Fruit fly (Drosophila melanogaster) whole organism, embryonic: ENCODE results near the gene ND-39.

ENCODE experiments used
- Adf1 ChIP-seq: fragments of 200-800 bp; sonication (Bioruptor generic); IDR thresholded peaks from 2 replicates; pipeline ENCODE4 v1.3.6; 2022; ENCODE audit warnings: missing biosample characterization, missing genetic modification characterization
- BtbVII ChIP-seq: fragments of 200-800 bp; sonication (Bioruptor generic); optimal IDR thresholded peaks from 3 replicates; lab custom pipeline; 2017; ENCODE audit warnings: missing biosample characterization, mild to moderate bottlenecking, missing genetic modification characterization
- CG10209 ChIP-seq: fragments of 200-800 bp; sonication (Bioruptor generic); optimal IDR thresholded peaks from 3 replicates; lab custom pipeline; 2017; ENCODE audit warnings: missing biosample characterization, mild to moderate bottlenecking, missing genetic modification characterization, missing genetic modification reagents
- CG10267 ChIP-seq: fragments of 200-800 bp; sonication (Bioruptor generic); optimal IDR thresholded peaks from 2 replicates; lab custom pipeline; 2018; ENCODE audit warnings: missing biosample characterization, mild to moderate bottlenecking, missing genetic modification characterization, moderate library complexity
- CG10462 ChIP-seq: fragments of 200-800 bp; sonication (Bioruptor generic); optimal IDR thresholded peaks from 2 replicates; lab custom pipeline; 2016; ENCODE audit warnings: missing biosample characterization, missing genetic modification characterization
- CG11695 ChIP-seq: fragments of 200-800 bp; sonication (Bioruptor generic); IDR thresholded peaks from 3 replicates; pipeline ENCODE4 v1.3.6; 2022; ENCODE audit warnings: missing biosample characterization, missing genetic modification characterization
- CG12071 ChIP-seq: fragments of 200-800 bp; sonication (Bioruptor generic); optimal IDR thresholded peaks from 3 replicates; lab custom pipeline; 2018; ENCODE audit warnings: missing biosample characterization, mild to moderate bottlenecking, missing genetic modification characterization
- CG12299 ChIP-seq: fragments of 200-800 bp; sonication (Bioruptor generic); optimal IDR thresholded peaks from 2 replicates; lab custom pipeline; 2018; ENCODE audit warnings: missing biosample characterization, mild to moderate bottlenecking, missing genetic modification characterization
- CG12391 ChIP-seq: fragments of 200-800 bp; sonication (Bioruptor generic); optimal IDR thresholded peaks from 3 replicates; lab custom pipeline; 2018; ENCODE audit warnings: missing biosample characterization, mild to moderate bottlenecking, missing genetic modification characterization, moderate library complexity
- CG12659 ChIP-seq: fragments of 200-800 bp; sonication (Bioruptor generic); optimal IDR thresholded peaks from 3 replicates; lab custom pipeline; 2017; ENCODE audit warnings: mild to moderate bottlenecking, missing biosample characterization, missing genetic modification reagents, missing genetic modification characterization
- CG1647 ChIP-seq: fragments of 200-800 bp; sonication (Bioruptor generic); optimal IDR thresholded peaks from 3 replicates; lab custom pipeline; 2016; ENCODE audit warnings: missing biosample characterization, missing genetic modification characterization
- CG17359 ChIP-seq: fragments of 200-800 bp; sonication (Bioruptor generic); optimal IDR thresholded peaks from 3 replicates; lab custom pipeline; 2018; ENCODE audit warnings: missing biosample characterization, mild to moderate bottlenecking, missing genetic modification characterization, moderate library complexity
- CG17385 ChIP-seq: fragments of 200-800 bp; sonication (Bioruptor generic); optimal IDR thresholded peaks from 3 replicates; lab custom pipeline; 2018; ENCODE audit warnings: missing biosample characterization, mild to moderate bottlenecking, missing genetic modification characterization
- CG18764 ChIP-seq: fragments of 200-800 bp; sonication (Bioruptor generic); optimal IDR thresholded peaks from 3 replicates; lab custom pipeline; 2016; ENCODE audit warnings: missing biosample characterization, missing genetic modification characterization
- CG2712 ChIP-seq: fragments of 200-800 bp; optimal IDR thresholded peaks from 3 replicates; lab custom pipeline; 2019; ENCODE audit warnings: missing biosample characterization, mild to moderate bottlenecking, missing genetic modification characterization, moderate library complexity
- CG6683 ChIP-seq: fragments of 200-800 bp; sonication (Bioruptor generic); optimal IDR thresholded peaks from 2 replicates; lab custom pipeline; 2017; ENCODE audit warnings: missing biosample characterization, mild to moderate bottlenecking, missing genetic modification characterization, missing genetic modification reagents
- CG6854 ChIP-seq: fragments of 200-800 bp; sonication (Bioruptor generic); optimal IDR thresholded peaks from 3 replicates; lab custom pipeline; 2017; ENCODE audit warnings: missing biosample characterization, mild to moderate bottlenecking, missing genetic modification characterization
- CG7745 ChIP-seq: fragments of 200-800 bp; sonication (Bioruptor generic); optimal IDR thresholded peaks from 2 replicates; lab custom pipeline; 2018; ENCODE audit warnings: missing biosample characterization, mild to moderate bottlenecking, missing genetic modification characterization, moderate library complexity
- CG9817 ChIP-seq: fragments of 200-800 bp; sonication (Bioruptor generic); optimal IDR thresholded peaks from 2 replicates; lab custom pipeline; 2018; ENCODE audit warnings: missing biosample characterization, mild to moderate bottlenecking, missing genetic modification characterization, moderate library complexity
- CrebB ChIP-seq: fragments of 200-800 bp; sonication (Bioruptor generic); optimal IDR thresholded peaks from 3 replicates; lab custom pipeline; 2018; ENCODE audit warnings: missing biosample characterization, mild to moderate bottlenecking, missing genetic modification characterization
- D19B ChIP-seq: fragments of 200-800 bp; sonication (Bioruptor generic); optimal IDR thresholded peaks from 2 replicates; lab custom pipeline; 2017; ENCODE audit warnings: missing biosample characterization, mild to moderate bottlenecking, missing genetic modification characterization
- Fer3 ChIP-seq: fragments of 200-800 bp; sonication (Bioruptor generic); optimal IDR thresholded peaks from 2 replicates; lab custom pipeline; 2018; ENCODE audit warnings: missing biosample characterization, mild to moderate bottlenecking, missing genetic modification characterization, moderate library complexity
- Hmr ChIP-seq: fragments of 200-800 bp; sonication (Bioruptor generic); optimal IDR thresholded peaks from 3 replicates; lab custom pipeline; 2017; ENCODE audit warnings: mild to moderate bottlenecking, missing biosample characterization, missing genetic modification reagents, missing genetic modification characterization
- Meics ChIP-seq: fragments of 200-800 bp; sonication (Bioruptor generic); optimal IDR thresholded peaks from 2 replicates; lab custom pipeline; 2017; ENCODE audit warnings: missing biosample characterization, mild to moderate bottlenecking, missing genetic modification characterization
- NK7.1 ChIP-seq: fragments of 200-800 bp; sonication (Bioruptor generic); optimal IDR thresholded peaks from 3 replicates; lab custom pipeline; 2016; ENCODE audit warnings: missing biosample characterization, missing genetic modification characterization
- Nf-YB ChIP-seq: fragments of 200-800 bp; sonication (Bioruptor generic); optimal IDR thresholded peaks from 3 replicates; lab custom pipeline; 2019; ENCODE audit warnings: missing biosample characterization, mild to moderate bottlenecking, missing genetic modification characterization, moderate library complexity
- Oli ChIP-seq: fragments of 200-800 bp; sonication (Bioruptor generic); optimal IDR thresholded peaks from 2 replicates; lab custom pipeline; 2018; ENCODE audit warnings: missing biosample characterization, mild to moderate bottlenecking, missing genetic modification characterization, moderate library complexity
- Vsx1 ChIP-seq: fragments of 200-800 bp; sonication (Bioruptor generic); optimal IDR thresholded peaks from 2 replicates; lab custom pipeline; 2017; ENCODE audit warnings: missing biosample characterization, mild to moderate bottlenecking, missing genetic modification characterization, missing genetic modification reagents
- Xrp1 ChIP-seq: fragments of 200-800 bp; sonication (Bioruptor generic); IDR thresholded peaks from 2 replicates; pipeline ENCODE4 v1.3.6; 2022; ENCODE audit warnings: missing biosample characterization, missing genetic modification characterization
- ara ChIP-seq: fragments of 200-800 bp; sonication (Bioruptor generic); IDR thresholded peaks from 2 replicates; pipeline ENCODE4 v1.3.6; 2022; ENCODE audit warnings: missing biosample characterization, missing genetic modification characterization
- bsh ChIP-seq, 2 experiments: fragments of 200-800 bp; sonication (Bioruptor generic); optimal IDR thresholded peaks; 2 replicates each; lab custom pipeline; 2017 to 2018; ENCODE audit warnings: mild to moderate bottlenecking in 2 of 2, missing biosample characterization in 2 of 2, missing genetic modification characterization in 2 of 2, moderate library complexity in 1 of 2
- ci ChIP-seq: fragments of 200-800 bp; sonication (Bioruptor generic); IDR thresholded peaks from 3 replicates; pipeline ENCODE4 v1.3.6; 2022; ENCODE audit warnings: missing biosample characterization, missing genetic modification characterization
- cwo ChIP-seq: fragments of 200-800 bp; sonication (Bioruptor generic); optimal IDR thresholded peaks from 3 replicates; lab custom pipeline; 2017; ENCODE audit warnings: missing biosample characterization, missing genetic modification characterization, mild to moderate bottlenecking, moderate library complexity, missing genetic modification reagents
- gem ChIP-seq: fragments of 200-800 bp; sonication (Bioruptor generic); optimal IDR thresholded peaks from 2 replicates; lab custom pipeline; 2019; ENCODE audit warnings: missing biosample characterization, mild to moderate bottlenecking, missing genetic modification characterization, moderate library complexity
- grau ChIP-seq: fragments of 200-800 bp; optimal IDR thresholded peaks from 3 replicates; lab custom pipeline; 2019; ENCODE audit warnings: missing biosample characterization, mild to moderate bottlenecking, missing genetic modification characterization, moderate library complexity
- gsb-n ChIP-seq: fragments of 200-800 bp; sonication (Bioruptor generic); optimal IDR thresholded peaks from 3 replicates; lab custom pipeline; 2018; ENCODE audit warnings: missing biosample characterization, mild to moderate bottlenecking, missing genetic modification characterization
- insv ChIP-seq, 2 experiments: fragments of 200-800 bp; sonication (Bioruptor generic); optimal IDR thresholded peaks; 3 replicates each; lab custom pipeline; 2016 to 2018; ENCODE audit warnings: missing biosample characterization in 2 of 2, missing genetic modification characterization in 2 of 2
- kni ChIP-seq: fragments of 200-800 bp; sonication (Bioruptor generic); optimal IDR thresholded peaks from 3 replicates; lab custom pipeline; 2017; ENCODE audit warnings: mild to moderate bottlenecking, missing biosample characterization, missing genetic modification reagents, missing genetic modification characterization
- lab ChIP-seq: fragments of 200-800 bp; sonication (Bioruptor generic); optimal IDR thresholded peaks from 3 replicates; lab custom pipeline; 2017; ENCODE audit warnings: missing biosample characterization, missing genetic modification characterization, mild to moderate bottlenecking, moderate library complexity, missing genetic modification reagents
- lbe ChIP-seq: fragments of 200-800 bp; sonication (Bioruptor generic); optimal IDR thresholded peaks from 2 replicates; lab custom pipeline; 2016; ENCODE audit warnings: missing biosample characterization, mild to moderate bottlenecking, missing genetic modification characterization
- nerfin-1 ChIP-seq: fragments of 200-800 bp; sonication (Bioruptor generic); optimal IDR thresholded peaks from 3 replicates; lab custom pipeline; 2019; ENCODE audit warnings: missing biosample characterization, mild to moderate bottlenecking, missing genetic modification characterization, moderate library complexity
- oc ChIP-seq: fragments of 200-800 bp; sonication (Bioruptor generic); optimal IDR thresholded peaks from 2 replicates; lab custom pipeline; 2018; ENCODE audit warnings: missing biosample characterization, mild to moderate bottlenecking, missing genetic modification characterization, moderate library complexity
- schlank ChIP-seq: fragments of 200-800 bp; sonication (Bioruptor generic); optimal IDR thresholded peaks from 2 replicates; lab custom pipeline; 2018; ENCODE audit warnings: missing biosample characterization, mild to moderate bottlenecking, missing genetic modification characterization
- seq ChIP-seq: fragments of 200-800 bp; sonication (Bioruptor generic); IDR thresholded peaks from 2 replicates; pipeline ENCODE4 v1.3.6; 2022; ENCODE audit warnings: missing biosample characterization, missing genetic modification characterization
- unpg ChIP-seq: fragments of 200-800 bp; sonication (Bioruptor generic); optimal IDR thresholded peaks from 3 replicates; lab custom pipeline; 2018; ENCODE audit warnings: missing biosample characterization, mild to moderate bottlenecking, missing genetic modification characterization, moderate library complexity
- wek ChIP-seq: fragments of 200-800 bp; sonication (Bioruptor generic); optimal IDR thresholded peaks from 3 replicates; lab custom pipeline; 2018; ENCODE audit warnings: missing biosample characterization, mild to moderate bottlenecking, missing genetic modification characterization, moderate library complexity

Gene ND-39

dm6 chr3L:20447957-20448356 is 43.9 kb upstream of the ND-39 start (continued):
- TF ChIP-seq D19B (GFP tag; lab: Kevin White, UChicago) (peak; percentile 9), Adf1 (GFP tag; lab: Robert Waterston, UW) (no peak), CG17359 (tag; lab: Kevin White, UChicago) (peak; percentile 16), grau (tag; lab: Kevin White, UChicago) (peak; percentile 1), NK7.1 (GFP tag; lab: Kevin White, UChicago) (no peak), CG6854 (GFP tag; lab: Kevin White, UChicago) (peak; percentile 74), lbe (GFP tag; lab: Kevin White, UChicago) (peak; percentile 61), gsb-n (no peak), wek (GFP tag; lab: Kevin White, UChicago) (peak; percentile 51), gem (peak; percentile 27), Vsx1 (GFP tag; lab: Kevin White, UChicago) (peak; percentile 69), CG6683 (GFP tag; lab: Kevin White, UChicago) (peak; percentile 20), oc (no peak), CG10462 (no peak), CG12071 (GFP tag; lab: Kevin White, UChicago) (peak; percentile 67), CG12391 (tag; lab: Kevin White, UChicago) (no peak), Fer3 (tag; lab: Kevin White, UChicago) (peak; percentile 61), CG1647 (GFP tag; lab: Kevin White, UChicago) (no peak), CG11695 (GFP tag; lab: Robert Waterston, UW) (0 out of 3 replicates have a peak, but pooled peaks have one; percentile 30), Oli (no peak), seq (GFP tag; lab: Robert Waterston, UW) (0 out of 2 replicates have a peak, but pooled peaks have one; percentile 23), CG17385 (GFP tag; lab: Kevin White, UChicago) (peak; percentile 38), lab (GFP tag; lab: Kevin White, UChicago) (peak; percentile 84), CG9817 (tag; lab: Kevin White, UChicago) (peak; percentile 29), insv (GFP tag; optimal IDR thresholded peaks at IDR 0.05; lab: Kevin White, UChicago) (peak in 1 of 2 experiments; percentile 10), BtbVII (GFP tag; lab: Kevin White, UChicago) (peak; percentile 82), CG7745 (peak; percentile 83), Nf-YB (GFP tag; lab: Kevin White, UChicago) (no peak), CG12659 (peak; percentile 23), unpg (GFP tag; lab: Kevin White, UChicago) (peak; percentile 54), Hmr (GFP tag; lab: Kevin White, UChicago) (peak; percentile 69), nerfin-1 (tag; lab: Kevin White, UChicago) (peak; percentile 21), CG10267 (tag; lab: Kevin White, UChicago) (no peak), kni (GFP tag; lab: Kevin White, UChicago) (no peak), cwo (GFP tag; lab: Kevin White, UChicago) (no peak), CG10209 (GFP tag; lab: Kevin White, UChicago) (peak; percentile 39), schlank (tag; lab: Kevin White, UChicago) (peak; percentile 63), CrebB (tag; lab: Kevin White, UChicago) (peak; percentile 59), Meics (peak; percentile 48), bsh (GFP tag; optimal IDR thresholded peaks at IDR 0.05; lab: Kevin White, UChicago) (peak in 1 of 2 experiments; percentile 5), ci (GFP tag; lab: Robert Waterston, UW) (0 out of 3 replicates have a peak, but pooled peaks have one; percentile 32), Xrp1 (peak; percentile 20; the same call in 1 of the 2 replicates), CG12299 (peak; percentile 49), CG18764 (GFP tag; lab: Kevin White, UChicago) (no peak), ara (GFP tag; lab: Robert Waterston, UW) (no peak), CG2712 (tag; lab: Kevin White, UChicago) (peak; percentile 6)
